Fruit fly (Drosophila melanogaster): Measurements from ENCODE around the gene CG14572.

The CG14572 gene

DNA sequence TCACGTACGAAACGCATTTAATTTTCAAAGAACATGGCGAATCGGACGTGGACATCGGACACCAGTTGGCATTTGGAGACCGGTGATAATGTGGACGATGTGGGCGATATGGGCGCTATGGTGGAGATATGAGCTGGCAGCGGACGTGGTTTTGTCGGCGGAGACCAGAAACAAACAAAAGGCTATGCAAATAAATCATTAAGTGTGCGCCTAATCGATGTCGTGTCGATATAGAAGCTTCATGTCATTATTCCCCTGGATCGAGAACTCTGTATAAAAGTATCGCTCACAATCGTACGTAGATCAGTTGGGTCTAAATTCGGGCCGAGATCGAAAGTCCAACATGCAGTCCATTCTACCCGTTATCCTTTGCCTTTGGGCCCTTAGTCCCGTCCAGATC lies at the start of gene CG14572:
Gene CG14572 (plus strand): TSS at position 301 of the 400 bp plus-strand sequence.
- no peak for TF ChIP-seq rn (GFP tag; IDR thresholded peaks at IDR 0.05)
- no peak for TF ChIP-seq CG8301 (tag; optimal IDR thresholded peaks at IDR 0.05)
- TF ChIP-seq EcR (GFP tag; optimal IDR thresholded peaks at IDR 0.05), result no peak
- no peak for TF ChIP-seq CG14655 (GFP tag; optimal IDR thresholded peaks at IDR 0.05)
- TF ChIP-seq Ets98B (GFP tag; IDR thresholded peaks at IDR 0.05), result no peak

DNA sequence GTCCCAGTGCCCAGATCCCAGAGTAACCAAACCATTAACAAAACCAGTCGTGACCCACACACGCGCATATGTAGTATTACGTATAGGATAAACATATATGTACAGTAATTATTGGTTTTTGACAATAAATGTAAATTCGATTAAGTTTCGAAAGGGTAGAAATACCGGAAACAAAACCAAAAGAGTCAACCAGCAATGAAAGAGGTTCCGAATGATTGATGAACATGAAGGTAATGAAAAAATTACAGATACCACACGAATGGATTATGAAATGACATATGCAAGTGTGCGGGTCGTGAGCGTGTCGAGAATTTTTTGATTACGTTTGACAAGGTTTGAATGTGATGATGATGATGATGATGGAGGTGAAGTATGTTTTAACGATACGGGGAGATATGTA lies 46.7 kb upstream of the CG14572 start:
- TF ChIP-seq CG13204 (GFP tag; optimal IDR thresholded peaks at IDR 0.05), result peak; percentile 0
- TF ChIP-seq CG4496 (GFP tag; IDR thresholded peaks at IDR 0.05), result no peak
- no peak for TF ChIP-seq CG34367 (tag; optimal IDR thresholded peaks at IDR 0.05)
- TF ChIP-seq Pif1B (GFP tag; optimal IDR thresholded peaks at IDR 0.05), result no peak
- TF ChIP-seq CG8159 (tag; optimal IDR thresholded peaks at IDR 0.05), result no peak
- no peak for TF ChIP-seq CG10348 (GFP tag; IDR thresholded peaks at IDR 0.05)
- no peak for TF ChIP-seq gl (tag; optimal IDR thresholded peaks at IDR 0.05)
- no peak for TF ChIP-seq EcR (GFP tag; optimal IDR thresholded peaks at IDR 0.05)

DNA sequence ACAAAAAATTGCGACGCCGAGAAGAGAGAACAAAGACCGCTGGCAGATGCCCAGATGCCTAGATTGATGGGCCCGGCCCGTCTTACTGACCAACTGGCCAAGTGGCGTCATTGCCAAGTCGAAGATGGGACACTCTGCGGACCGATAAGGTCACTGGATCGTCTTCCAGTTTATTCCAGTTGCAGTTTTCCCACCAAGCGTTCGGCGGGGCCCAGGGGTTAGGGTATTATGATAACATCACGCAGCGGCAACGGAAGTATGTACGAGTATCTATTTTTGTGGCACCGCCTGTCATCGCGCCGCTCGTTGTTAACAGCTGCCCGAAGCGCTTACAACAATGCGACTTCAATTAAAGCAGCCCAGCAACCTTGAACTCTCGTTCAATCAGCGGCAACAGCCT lies 41.3 kb upstream of the CG14572 start:
- peak; percentile 75 for TF ChIP-seq EcR (GFP tag; optimal IDR thresholded peaks at IDR 0.05)
- no peak for TF ChIP-seq Pif1A (GFP tag; optimal IDR thresholded peaks at IDR 0.05)
- TF ChIP-seq CG12605 (GFP tag; IDR thresholded peaks at IDR 0.05), result no peak
- TF ChIP-seq CG13204 (GFP tag; optimal IDR thresholded peaks at IDR 0.05), result peak; percentile 16
- TF ChIP-seq CG9948 (tag; optimal IDR thresholded peaks at IDR 0.05), result no peak

DNA sequence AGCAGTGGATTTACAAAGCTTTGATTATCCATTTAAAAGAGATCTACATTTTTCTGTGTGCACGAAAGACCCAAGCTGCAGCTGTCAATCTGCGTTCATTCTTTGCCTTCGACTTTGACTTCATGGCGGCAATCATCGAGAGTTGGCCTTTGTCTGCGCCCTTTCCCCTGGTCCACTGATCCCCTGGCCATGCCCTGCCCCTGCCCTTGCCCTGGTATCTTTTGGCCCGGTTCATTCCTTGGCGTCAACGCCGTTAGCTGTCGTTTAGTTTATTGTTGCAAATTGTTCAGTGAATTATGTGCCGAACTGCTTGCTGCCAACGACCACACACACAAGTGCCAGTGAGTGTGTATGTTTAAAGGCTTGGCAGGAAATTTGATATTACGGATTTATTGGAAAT lies 40.4 kb upstream of the CG14572 start:
- TF ChIP-seq Snoo (tag; optimal IDR thresholded peaks at IDR 0.05) (no peak), EcR (GFP tag; optimal IDR thresholded peaks at IDR 0.05) (peak; percentile 66)

DNA sequence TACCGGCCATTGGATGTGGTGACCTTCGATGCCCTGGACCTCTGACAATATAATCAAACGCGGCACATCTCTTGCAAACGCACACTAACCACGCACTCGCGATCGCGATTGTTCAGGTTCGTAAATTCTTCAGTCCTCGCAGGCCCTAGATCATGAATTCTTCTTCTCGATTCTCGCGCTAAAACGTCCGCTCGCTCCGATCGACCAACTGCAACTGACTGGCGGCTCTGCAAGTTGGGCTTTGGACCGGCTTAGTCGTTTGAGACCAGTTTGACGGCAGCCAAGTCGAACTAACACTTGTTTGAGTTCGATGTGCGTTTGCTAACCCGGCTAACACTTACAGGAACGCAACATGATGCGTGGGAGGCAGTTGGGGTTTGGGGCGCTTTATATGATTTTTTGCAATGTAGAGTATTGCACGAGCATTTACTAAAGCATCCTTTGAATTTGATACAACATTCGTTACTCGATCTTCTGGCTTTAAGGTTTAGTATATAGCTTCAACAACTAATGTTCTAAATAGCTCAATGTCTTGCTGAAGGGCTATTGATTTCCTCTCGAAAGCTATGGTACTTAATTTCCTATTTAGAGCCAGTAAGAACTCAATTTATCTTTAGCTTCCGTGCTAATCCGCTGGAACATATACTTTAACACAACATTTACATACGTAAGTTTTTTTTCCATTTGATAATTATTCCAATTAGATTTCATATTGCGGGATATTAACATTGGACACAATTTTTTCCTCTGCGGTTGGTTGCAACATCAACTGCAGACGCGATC lies 35.0 kb upstream of the CG14572 start, which contains the start of gene CG32447:
Gene CG32447 (minus strand): TSS at position 222 of the 783 bp plus-strand sequence.
- TF ChIP-seq Ets98B (GFP tag; IDR thresholded peaks at IDR 0.05) (peak; percentile 6; the same call in 1 of the 2 replicates), Pif1B (GFP tag; optimal IDR thresholded peaks at IDR 0.05) (no peak), CG32121 (GFP tag; IDR thresholded peaks at IDR 0.05) (no peak), CG13204 (GFP tag; optimal IDR thresholded peaks at IDR 0.05) (no peak), CG8301 (tag; optimal IDR thresholded peaks at IDR 0.05) (peak; percentile 32), D1 (tag; optimal IDR thresholded peaks at IDR 0.05) (no peak), CG34367 (tag; optimal IDR thresholded peaks at IDR 0.05) (no peak), CG12605 (GFP tag; IDR thresholded peaks at IDR 0.05) (no peak), CG17806 (tag; optimal IDR thresholded peaks at IDR 0.05) (no peak), CG10348 (GFP tag; IDR thresholded peaks at IDR 0.05) (no peak), fd96Ca (GFP tag; IDR thresholded peaks at IDR 0.05) (no peak), CG14655 (GFP tag; optimal IDR thresholded peaks at IDR 0.05) (peak; percentile 45), gl (tag; optimal IDR thresholded peaks at IDR 0.05) (no peak), CG15710 (tag; optimal IDR thresholded peaks at IDR 0.05) (no peak), Pif1A (GFP tag; optimal IDR thresholded peaks at IDR 0.05) (no peak), CG4496 (GFP tag; IDR thresholded peaks at IDR 0.05) (no peak), CG9948 (tag; optimal IDR thresholded peaks at IDR 0.05) (no peak), rn (GFP tag; IDR thresholded peaks at IDR 0.05) (no peak), EcR (GFP tag; optimal IDR thresholded peaks at IDR 0.05) (no peak)

DNA sequence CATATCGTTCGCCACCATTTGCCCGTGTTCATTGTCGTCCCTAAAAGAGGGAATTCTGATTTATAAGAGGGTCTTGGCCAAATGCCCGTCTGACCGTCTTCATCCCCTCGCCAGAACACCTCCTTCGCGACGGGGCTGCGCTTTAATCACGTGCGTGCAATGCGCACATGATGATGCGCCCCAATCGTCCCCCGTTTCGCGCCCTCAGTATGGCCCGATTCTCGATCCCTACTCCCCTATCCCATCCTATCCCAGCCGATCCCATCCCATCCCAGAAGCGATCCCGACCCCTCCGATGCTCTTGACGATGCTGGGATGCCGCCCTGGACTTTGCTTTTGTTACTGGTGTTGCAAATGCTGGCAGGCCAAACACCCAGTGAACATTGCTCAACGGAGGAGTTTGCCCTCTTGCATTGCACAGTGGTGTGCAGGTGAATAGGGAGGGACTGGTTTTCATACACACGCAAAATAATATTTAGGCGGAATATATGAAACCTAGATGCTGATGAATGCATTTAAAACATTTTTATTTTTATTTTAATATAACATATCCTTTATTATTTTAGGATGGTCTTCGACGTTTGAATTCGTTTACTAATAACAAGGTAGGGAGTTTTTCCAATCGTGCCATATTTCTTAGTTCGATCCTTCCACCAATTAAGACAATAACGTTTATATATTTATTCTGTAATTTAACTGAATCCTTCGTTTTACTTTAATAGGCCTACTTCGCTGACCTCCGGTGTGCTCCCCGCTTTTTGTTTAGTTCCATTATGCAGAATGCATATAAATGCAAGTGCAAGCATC lies 31.3 kb upstream of the CG14572 start:
- peak; percentile 55; the same call in 1 of the 3 replicates for TF ChIP-seq fd96Ca (GFP tag; IDR thresholded peaks at IDR 0.05)
- peak; percentile 82 for TF ChIP-seq CG17806 (tag; optimal IDR thresholded peaks at IDR 0.05)
- no peak for TF ChIP-seq CG32121 (GFP tag; IDR thresholded peaks at IDR 0.05)
- TF ChIP-seq Ets98B (GFP tag; IDR thresholded peaks at IDR 0.05), result no peak
- peak; percentile 87 for TF ChIP-seq CG15710 (tag; optimal IDR thresholded peaks at IDR 0.05)
- TF ChIP-seq CG13204 (GFP tag; optimal IDR thresholded peaks at IDR 0.05), result peak; percentile 64
- TF ChIP-seq Pif1A (GFP tag; optimal IDR thresholded peaks at IDR 0.05), result peak; percentile 28
- peak; percentile 89 for TF ChIP-seq CG9948 (tag; optimal IDR thresholded peaks at IDR 0.05)
- peak; percentile 77 for TF ChIP-seq CG34367 (tag; optimal IDR thresholded peaks at IDR 0.05)
- no peak for TF ChIP-seq rn (GFP tag; IDR thresholded peaks at IDR 0.05)
- TF ChIP-seq CG8301 (tag; optimal IDR thresholded peaks at IDR 0.05), result peak; percentile 80
- TF ChIP-seq Pif1B (GFP tag; optimal IDR thresholded peaks at IDR 0.05), result peak; percentile 72
- TF ChIP-seq CG4496 (GFP tag; IDR thresholded peaks at IDR 0.05), result peak; percentile 12; the same call in 1 of the 3 replicates
- TF ChIP-seq D1 (tag; optimal IDR thresholded peaks at IDR 0.05), result peak; percentile 89
- TF ChIP-seq CG12605 (GFP tag; IDR thresholded peaks at IDR 0.05), result no peak
- no peak for TF ChIP-seq CG10348 (GFP tag; IDR thresholded peaks at IDR 0.05)
- TF ChIP-seq gl (tag; optimal IDR thresholded peaks at IDR 0.05), result peak; percentile 57
- peak; percentile 69 for TF ChIP-seq Snoo (tag; optimal IDR thresholded peaks at IDR 0.05)
- TF ChIP-seq EcR (GFP tag; optimal IDR thresholded peaks at IDR 0.05), result peak; percentile 74
- peak; percentile 91 for TF ChIP-seq CG14655 (GFP tag; optimal IDR thresholded peaks at IDR 0.05)
- TF ChIP-seq CG8159 (tag; optimal IDR thresholded peaks at IDR 0.05), result peak; percentile 92
